Fruit fly (Drosophila melanogaster): Measurements from ENCODE around the gene Eaf6.

Eaf6 gene

dm6 chr3L:5634188-5634894 lies 26.2 kb upstream of the Eaf6 start (continued):
- TF ChIP-seq Eip78C (GFP tag): peak; percentile 56

- TF ChIP-seq CG7368 (GFP tag; optimal IDR thresholded peaks at IDR 0.05) (peak; percentile 13), CG6854 (GFP tag; optimal IDR thresholded peaks at IDR 0.05) (no peak), Ets21C (GFP tag; optimal IDR thresholded peaks at IDR 0.05) (no peak), esn (GFP tag; optimal IDR thresholded peaks at IDR 0.05) (peak; percentile 62), fd59A (GFP tag; optimal IDR thresholded peaks at IDR 0.05) (peak; percentile 31), CG3032 (tag; optimal IDR thresholded peaks at IDR 0.05) (peak; percentile 61), Eip78C (GFP tag) (peak; percentile 48), cyc (GFP tag; optimal IDR thresholded peaks at IDR 0.05) (peak; percentile 61), vri (GFP tag; optimal IDR thresholded peaks at IDR 0.05) (peak; percentile 32), eg (GFP tag; IDR thresholded peaks at IDR 0.05) (no peak), Gug (GFP tag; IDR thresholded peaks at IDR 0.05) (peak; percentile 45; the same call in 1 of the 2 replicates), Eip75B (GFP tag; optimal IDR thresholded peaks at IDR 0.05) (peak; percentile 67), Sox15 (GFP tag; optimal IDR thresholded peaks at IDR 0.05) (no peak), Hr4 (GFP tag; optimal IDR thresholded peaks at IDR 0.05) (no peak), Hr39 (GFP tag; optimal IDR thresholded peaks at IDR 0.05) (no peak), CG3919 (GFP tag; optimal IDR thresholded peaks at IDR 0.05) (peak; percentile 80), CG8119 (GFP tag; IDR thresholded peaks at IDR 0.05) (no peak), CG11294 (GFP tag; IDR thresholded peaks at IDR 0.05) (no peak), lz (GFP tag; optimal IDR thresholded peaks at IDR 0.05) (peak; percentile 56), CG6808 (GFP tag; optimal IDR thresholded peaks at IDR 0.05) (peak; percentile 35), OdsH (GFP tag; optimal IDR thresholded peaks at IDR 0.05) (no peak), CG10631 (GFP tag; optimal IDR thresholded peaks at IDR 0.05) (peak; percentile 83), CG16779 (tag; optimal IDR thresholded peaks at IDR 0.05) (peak; percentile 12), topi (GFP tag; optimal IDR thresholded peaks at IDR 0.05) (peak; percentile 49), CG6792 (GFP tag; optimal IDR thresholded peaks at IDR 0.05) (peak; percentile 45), CG9139 (GFP tag; optimal IDR thresholded peaks at IDR 0.05) (no peak), CG6163 (GFP tag; IDR thresholded peaks at IDR 0.05) (peak; percentile 71), salr (GFP tag; optimal IDR thresholded peaks at IDR 0.05) (peak in 1 of 2 experiments; percentile 49), CG15336 (GFP tag; IDR thresholded peaks at IDR 0.05) (no peak), fkh (GFP tag; optimal IDR thresholded peaks at IDR 0.05) (no peak), CG11762 (GFP tag; optimal IDR thresholded peaks at IDR 0.05; ENCODE audit: insufficient read depth) (peak; percentile 36), achi (GFP tag; optimal IDR thresholded peaks at IDR 0.05) (peak; percentile 24), CG31627 (GFP tag; optimal IDR thresholded peaks at IDR 0.05) (peak; percentile 4), ss (GFP tag; optimal IDR thresholded peaks at IDR 0.05) (peak in 1 of 2 experiments; percentile 14), acj6 (GFP tag; optimal IDR thresholded peaks at IDR 0.05) (peak; percentile 20), CG8319 (GFP tag; optimal IDR thresholded peaks at IDR 0.05) (no peak), spab (GFP tag; optimal IDR thresholded peaks at IDR 0.05) (peak; percentile 31), CG8632 (GFP tag; optimal IDR thresholded peaks at IDR 0.05) (no peak), Sox14 (GFP tag; optimal IDR thresholded peaks at IDR 0.05) (peak; percentile 69), Eip93F (GFP tag; optimal IDR thresholded peaks at IDR 0.05) (peak; percentile 7), CG11902 (GFP tag; optimal IDR thresholded peaks at IDR 0.05) (no peak), CG4318 (GFP tag; optimal IDR thresholded peaks at IDR 0.05) (no peak), CG10669 (GFP tag; optimal IDR thresholded peaks at IDR 0.05) (peak; percentile 38), CG6276 (GFP tag; optimal IDR thresholded peaks at IDR 0.05) (no peak), pdm3 (GFP tag; optimal IDR thresholded peaks at IDR 0.05) (peak; percentile 17), Ets96B (tag; optimal IDR thresholded peaks at IDR 0.05) (peak; percentile 70)
Measured at dm6 chr3L:5633247-5634187, 25.4 kb upstream of the Eaf6 start.

Measured in whole organism, prepupa.